Worm (Caenorhabditis elegans) whole organism, L4/young adult: ENCODE results near the gene paqr-2.

Experiments
- W03F9.2 ChIP-seq: fragments of 150-350 bp; optimal IDR thresholded peaks from 2 replicates; lab custom pipeline; 2014; ENCODE audit warnings: missing biosample characterization, missing genetic modification characterization
- dao-5 ChIP-seq: sonication (generic microtip); optimal IDR thresholded peaks from 2 replicates; lab custom pipeline; 2016; ENCODE audit warnings: missing genotype, missing genetic modification characterization, moderate library complexity, missing compliant biosample characterization
- him-1 ChIP-seq: sonication (generic microtip); optimal IDR thresholded peaks from 2 replicates; lab custom pipeline; 2016; ENCODE audit warnings: missing genotype, missing genetic modification reagents, missing genetic modification characterization, missing compliant biosample characterization

Gene paqr-2

DNA sequence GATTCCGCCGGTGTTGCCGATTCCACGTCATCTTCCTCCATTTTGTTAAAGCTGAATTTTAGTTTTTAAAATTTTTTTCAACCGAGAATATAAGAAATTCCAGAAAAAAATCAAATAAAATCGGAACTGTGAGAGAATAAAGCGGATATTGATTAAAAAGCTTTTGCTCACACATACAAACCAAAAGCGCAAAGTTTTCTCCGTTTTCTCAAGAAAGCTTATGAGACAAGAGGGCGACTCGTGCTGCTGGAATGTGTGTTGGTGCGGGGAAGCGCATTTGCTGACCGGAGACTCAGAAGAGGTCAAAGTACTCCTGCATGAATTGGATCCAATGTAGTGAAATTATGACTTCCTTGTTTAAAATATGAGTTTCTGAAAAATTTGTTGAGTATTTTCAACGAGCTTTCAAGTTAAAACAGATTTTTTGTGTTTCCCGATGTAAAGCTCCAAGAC, at the start of gene paqr-2:
Gene paqr-2 (minus strand): TSS at position 51 of the 453 bp plus-strand sequence.
- TF ChIP-seq W03F9.2 (tag; lab: Kevin White, UChicago) (no peak), dao-5 (tag; lab: Kevin White, UChicago) (no peak), him-1 (tag; lab: Kevin White, UChicago) (no peak)

DNA sequence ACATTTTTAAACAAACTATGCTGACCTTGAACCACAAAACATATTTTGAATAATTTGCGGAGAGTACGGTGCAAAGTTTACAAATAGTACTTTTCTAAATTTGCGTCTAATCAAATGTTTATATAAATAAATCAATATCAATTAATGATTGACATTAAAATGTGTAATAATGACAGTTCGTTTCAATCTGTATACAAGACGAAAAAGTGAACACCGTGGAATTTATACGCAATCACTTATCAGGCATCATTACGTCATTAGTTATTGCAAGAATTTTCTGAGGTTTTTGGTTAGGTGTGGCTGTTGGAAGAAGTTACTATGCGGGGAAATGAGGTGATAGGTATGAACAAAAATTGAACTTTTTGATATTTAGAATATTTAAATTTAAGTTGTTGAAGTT, 47.4 kb upstream of the paqr-2 start:
- TF ChIP-seq dao-5 (tag; lab: Kevin White, UChicago) (no peak), him-1 (tag; lab: Kevin White, UChicago) (no peak), W03F9.2 (tag; lab: Kevin White, UChicago) (no peak)

DNA sequence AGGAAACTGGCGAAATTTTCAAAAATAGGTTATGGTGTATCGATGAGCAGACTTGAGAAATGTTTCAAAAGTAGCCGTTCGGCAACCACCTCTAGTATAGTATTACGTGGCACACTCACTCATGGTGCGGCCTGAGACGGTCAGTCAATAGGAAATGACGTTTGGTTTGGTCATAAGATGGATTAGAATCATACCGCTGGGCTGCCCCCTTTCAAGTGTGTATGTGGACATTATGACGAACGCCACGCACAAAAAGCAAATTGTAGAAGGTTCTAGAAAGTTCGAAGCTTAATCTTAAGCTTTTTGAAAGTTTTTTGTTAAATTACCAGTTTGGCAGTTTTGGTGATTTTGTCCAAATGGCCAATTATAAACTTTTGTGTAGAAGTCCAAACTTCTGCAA, 44.6 kb upstream of the paqr-2 start:
- TF ChIP-seq dao-5 (tag; lab: Kevin White, UChicago) (no peak), him-1 (tag; lab: Kevin White, UChicago) (no peak), W03F9.2 (tag; lab: Kevin White, UChicago) (no peak)

DNA sequence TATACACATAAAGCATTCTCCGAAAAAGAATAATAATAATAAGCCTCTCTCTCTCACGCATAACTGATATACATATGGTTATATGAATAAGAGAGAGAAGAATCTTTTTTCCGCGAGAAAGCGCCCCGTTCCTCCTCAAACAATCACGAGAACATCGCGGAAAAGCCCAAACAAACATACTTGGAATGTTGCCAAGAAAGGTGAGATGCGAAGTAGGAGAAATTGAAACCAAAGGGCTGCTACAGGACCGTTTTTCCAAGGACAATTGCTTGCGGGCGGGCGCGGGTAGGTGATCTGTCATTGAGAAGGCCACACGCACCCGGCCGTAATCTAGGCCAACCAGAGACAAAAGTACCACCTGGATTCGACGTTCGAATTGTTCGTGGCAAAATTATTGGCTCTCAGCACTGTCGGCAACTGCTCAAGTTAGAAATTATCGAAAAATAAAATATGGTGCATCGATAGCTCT, 44.0 kb upstream of the paqr-2 start, which contains the start of gene dnj-24:
Gene dnj-24 (minus strand): TSS at position 419 of the 469 bp plus-strand sequence.
- TF ChIP-seq dao-5 (tag; lab: Kevin White, UChicago) (no peak), W03F9.2 (tag; lab: Kevin White, UChicago) (no peak), him-1 (tag; lab: Kevin White, UChicago) (no peak)

DNA sequence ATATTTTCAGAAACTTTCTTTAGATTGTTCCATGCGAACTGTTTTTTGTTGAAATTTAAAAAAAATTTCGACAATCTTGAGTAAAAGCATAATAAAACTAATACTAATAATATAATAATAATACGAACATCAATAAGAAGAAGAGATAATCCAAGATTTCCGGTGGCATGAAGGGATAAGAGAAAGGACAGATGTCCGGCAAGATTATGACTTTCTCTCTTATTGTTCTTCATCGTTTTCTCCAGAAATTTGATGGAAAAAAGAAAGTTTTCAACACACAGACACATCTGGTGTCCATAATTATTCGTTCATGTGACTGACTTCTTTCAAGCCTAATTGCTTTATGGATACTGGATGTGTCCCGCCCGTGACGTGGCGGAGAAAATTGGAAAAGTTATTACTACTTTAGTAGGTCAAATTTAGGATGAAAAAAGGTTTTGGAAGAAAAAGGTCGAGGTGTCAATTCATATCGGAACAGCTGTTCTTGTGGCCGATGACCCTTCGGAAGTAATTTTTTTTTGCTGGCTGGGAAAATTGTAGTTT, 42.9 kb upstream of the paqr-2 start:
- TF ChIP-seq dao-5 (tag; lab: Kevin White, UChicago), result no peak
- TF ChIP-seq him-1 (tag; lab: Kevin White, UChicago), result no peak
- TF ChIP-seq W03F9.2 (tag; lab: Kevin White, UChicago), result no peak

DNA sequence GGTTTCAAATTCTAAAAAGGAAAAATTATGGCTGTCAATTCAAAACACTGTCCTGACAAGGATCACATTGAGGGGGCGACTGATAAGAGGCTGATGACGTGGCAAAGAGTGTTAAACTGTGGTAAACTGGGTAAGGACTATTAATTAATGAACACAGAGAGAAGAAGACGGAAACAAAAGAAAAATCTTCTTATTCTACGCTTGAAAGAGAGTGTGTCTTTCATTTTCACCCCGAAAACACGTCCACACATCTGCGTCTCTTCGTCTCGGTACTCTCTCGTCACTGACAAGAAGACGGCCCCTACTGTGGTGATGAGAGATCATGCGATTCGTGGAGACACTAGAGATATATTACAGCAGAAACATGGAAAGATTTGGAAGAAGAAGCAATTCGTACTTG, 41.7 kb upstream of the paqr-2 start:
- TF ChIP-seq W03F9.2 (tag; lab: Kevin White, UChicago) (no peak), dao-5 (tag; lab: Kevin White, UChicago) (no peak), him-1 (tag; lab: Kevin White, UChicago) (no peak)

DNA sequence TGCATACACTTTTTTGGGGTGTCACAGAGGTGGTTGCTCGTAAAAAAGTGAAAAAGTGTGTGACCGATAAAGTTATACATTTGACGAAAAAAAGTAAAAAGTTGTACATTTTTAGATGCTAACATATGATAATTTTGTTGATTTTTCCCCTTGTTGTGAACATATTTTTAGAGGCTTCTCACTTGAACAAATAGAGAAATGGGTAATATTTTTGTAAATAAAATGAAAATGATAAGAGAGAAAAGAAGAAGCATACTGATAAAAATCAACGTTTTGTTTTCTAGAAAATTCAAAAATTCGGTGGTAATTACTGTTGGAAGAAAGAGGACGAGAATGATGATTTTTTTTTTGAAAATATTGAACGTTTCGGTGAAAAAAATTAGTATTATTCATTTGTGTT, 40.5 kb upstream of the paqr-2 start:
- TF ChIP-seq dao-5 (tag; lab: Kevin White, UChicago) (no peak), W03F9.2 (tag; lab: Kevin White, UChicago) (no peak)

DNA sequence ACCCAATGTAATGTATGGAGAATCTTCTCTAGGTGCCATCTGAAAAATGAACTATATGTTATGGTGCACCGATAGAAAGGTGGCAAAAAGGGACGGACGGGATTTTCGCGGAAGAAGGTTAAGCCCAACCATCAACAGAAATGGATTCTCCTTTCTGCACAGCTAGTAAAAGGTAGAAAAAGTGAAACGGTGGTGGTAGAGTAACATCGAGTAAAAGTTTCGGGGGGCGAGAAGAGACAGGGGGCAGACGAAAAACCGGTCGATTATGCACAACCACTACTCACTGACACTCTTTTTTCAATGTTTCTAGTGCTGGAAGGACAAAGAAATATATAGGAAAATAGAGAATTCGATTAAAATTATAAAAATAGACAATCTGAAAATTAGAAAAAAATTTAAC, 39.8 kb upstream of the paqr-2 start:
- TF ChIP-seq W03F9.2 (tag; lab: Kevin White, UChicago) (no peak), him-1 (tag; lab: Kevin White, UChicago) (no peak), dao-5 (tag; lab: Kevin White, UChicago) (no peak)

DNA sequence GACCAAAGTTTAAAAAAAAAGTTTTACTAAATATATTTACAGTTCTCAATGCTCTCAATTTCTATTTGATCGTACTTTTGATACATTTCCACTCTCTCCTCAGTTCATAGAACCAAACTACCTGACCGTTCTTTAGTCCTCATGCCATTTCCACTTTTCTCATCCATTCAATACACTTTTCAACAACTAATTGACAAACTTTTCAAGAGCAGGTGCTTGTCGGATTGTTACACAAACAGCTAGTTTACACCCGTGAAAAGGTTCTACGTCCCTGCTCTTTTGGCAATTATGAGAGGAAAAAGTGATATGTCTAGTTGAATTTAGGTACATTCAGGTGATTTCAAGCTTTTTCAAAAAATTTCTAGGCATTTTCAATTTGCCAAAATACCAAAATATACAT, 38.2 kb upstream of the paqr-2 start:
- no peak for TF ChIP-seq W03F9.2 (tag; lab: Kevin White, UChicago)
- no peak for TF ChIP-seq dao-5 (tag; lab: Kevin White, UChicago)
- no peak for TF ChIP-seq him-1 (tag; lab: Kevin White, UChicago)

DNA sequence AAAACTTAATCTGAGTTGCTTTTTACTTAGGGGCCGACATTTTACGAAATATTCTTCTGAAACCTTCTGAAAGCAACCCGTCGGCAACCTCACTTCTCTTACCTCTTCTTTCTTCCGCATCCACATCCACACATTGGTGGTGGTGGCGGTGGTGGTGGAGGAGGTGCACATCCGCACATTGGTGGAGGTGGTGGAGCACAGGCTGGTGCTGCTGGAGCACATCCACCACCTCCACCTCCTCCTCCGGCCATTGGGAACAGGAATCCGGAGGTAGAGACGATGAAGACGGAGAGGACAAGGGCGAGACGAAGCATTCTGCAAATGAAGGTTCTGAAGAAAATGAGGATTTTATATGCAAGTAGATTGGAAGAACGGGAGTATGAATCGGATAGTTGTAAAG, 34.0 kb upstream of the paqr-2 start, which contains the start of gene grl-22:
Gene grl-22 (minus strand): TSS at position 332 of the 400 bp plus-strand sequence.
- TF ChIP-seq him-1 (tag; lab: Kevin White, UChicago), result no peak
- no peak for TF ChIP-seq W03F9.2 (tag; lab: Kevin White, UChicago)

DNA sequence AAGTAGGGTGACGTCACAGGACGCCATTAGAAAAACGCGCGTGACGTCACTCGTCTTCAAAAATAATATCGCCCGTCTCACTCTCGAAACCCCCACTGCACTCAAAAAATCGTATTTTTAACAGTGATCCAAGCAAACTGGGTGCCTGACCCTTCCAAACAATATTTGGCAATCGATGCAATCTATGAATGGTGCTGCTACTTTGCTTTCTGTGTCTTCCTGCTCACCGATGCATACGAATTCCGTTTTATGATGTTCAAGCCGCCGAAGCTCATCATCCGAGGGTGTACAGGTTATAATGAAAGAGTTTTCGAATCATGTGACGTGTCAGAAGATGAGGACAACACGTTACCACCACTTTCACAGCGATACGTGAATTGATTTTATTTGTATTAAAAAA, 27.9 kb upstream of the paqr-2 start, which contains the start of gene W03A5.1:
Gene W03A5.1 (plus strand): TSS at position 301 of the 400 bp plus-strand sequence.
- TF ChIP-seq dao-5 (tag; lab: Kevin White, UChicago), result no peak
- no peak for TF ChIP-seq W03F9.2 (tag; lab: Kevin White, UChicago)
- no peak for TF ChIP-seq him-1 (tag; lab: Kevin White, UChicago)

DNA sequence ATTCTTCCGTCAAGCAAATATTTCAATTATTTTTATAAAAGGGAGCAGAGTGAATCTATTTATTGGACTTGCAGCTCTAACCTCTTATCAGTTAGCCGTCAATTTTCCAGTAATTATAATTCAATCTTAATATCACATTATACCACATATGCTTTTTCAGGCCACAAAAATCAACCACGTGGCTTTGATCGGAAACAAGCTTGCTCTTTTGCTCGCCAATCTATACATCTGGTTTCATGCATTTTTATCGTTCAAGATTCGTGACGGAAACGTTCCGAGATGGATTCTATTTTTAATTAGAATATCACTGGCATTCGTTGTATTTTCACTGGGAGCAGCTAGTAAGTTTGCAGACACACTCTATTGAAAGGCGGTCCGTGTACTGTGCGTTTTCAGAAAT, 27.3 kb upstream of the paqr-2 start:
- TF ChIP-seq dao-5 (tag; lab: Kevin White, UChicago), result no peak
- no peak for TF ChIP-seq him-1 (tag; lab: Kevin White, UChicago)
- no peak for TF ChIP-seq W03F9.2 (tag; lab: Kevin White, UChicago)

DNA sequence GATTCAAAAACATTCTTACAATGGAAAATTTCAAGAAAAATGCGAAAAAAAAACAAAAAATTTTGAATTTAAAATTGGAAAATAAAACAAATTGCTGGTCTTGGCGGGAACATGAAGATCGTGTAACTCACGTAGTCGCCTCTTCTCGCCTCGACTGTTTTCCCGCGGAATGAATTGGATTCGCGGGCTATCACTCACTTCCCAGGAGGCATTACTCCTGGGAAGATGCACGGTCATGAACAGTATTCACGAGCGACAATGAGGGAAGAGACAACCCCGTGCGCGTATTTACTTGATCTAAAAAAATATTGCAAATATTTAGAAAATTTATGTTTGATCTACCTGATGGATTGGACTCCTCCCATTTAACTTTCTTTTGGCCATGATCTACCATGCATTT, 26.6 kb upstream of the paqr-2 start:
- TF ChIP-seq dao-5 (tag; lab: Kevin White, UChicago), result no peak
- TF ChIP-seq W03F9.2 (tag; lab: Kevin White, UChicago), result no peak

DNA sequence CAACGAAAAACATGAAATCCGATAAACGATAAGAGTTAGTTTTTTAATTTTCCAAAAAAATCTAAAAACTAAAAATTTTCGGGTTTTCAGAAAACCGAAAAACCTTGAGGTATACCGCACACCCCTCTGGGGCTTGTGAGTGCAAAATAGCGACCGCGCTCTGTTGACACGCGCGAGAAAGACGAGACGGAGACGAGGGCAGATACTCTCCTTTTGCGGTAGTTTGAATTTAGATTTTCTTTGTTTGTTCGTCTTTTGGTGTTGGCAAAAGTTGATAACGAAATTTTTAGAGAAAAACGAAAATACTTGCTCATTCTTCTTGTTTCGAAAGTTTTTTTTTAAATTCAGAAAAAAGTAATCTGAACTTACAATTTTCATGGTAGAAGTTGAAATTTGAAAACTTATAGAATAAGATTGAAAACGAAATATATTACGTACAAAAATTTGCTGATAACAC, 25.9 kb upstream of the paqr-2 start, which contains the start of the genes W03A5.2 and Y32H12A.8:
Gene W03A5.2 (plus strand): TSS at position 407 of the 457 bp plus-strand sequence.
Gene Y32H12A.8 (minus strand): TSS at position 410 of the 457 bp plus-strand sequence.
- TF ChIP-seq him-1 (tag; lab: Kevin White, UChicago) (no peak), W03F9.2 (tag; lab: Kevin White, UChicago) (no peak), dao-5 (tag; lab: Kevin White, UChicago) (no peak)
